Fruit fly (Drosophila melanogaster) whole organism: Measurements from ENCODE around the gene yellow-c.
A peak's percentile ranks its signal among the peaks of the same experiment; 100 is the strongest.

Experiments used
- CG8478 ChIP-seq: fragments of >200 bp; optimal IDR thresholded peaks from 2 replicates; lab custom pipeline; 2018; ENCODE audit warnings: inconsistent platforms
- Dll ChIP-seq: fragments of >200 bp; optimal IDR thresholded peaks from 2 replicates; lab custom pipeline; 2017
- EcR ChIP-seq, 2 experiments: fragments of >200 bp; optimal IDR thresholded peaks; 2 replicates each; lab custom pipeline; 2017; ENCODE audit warnings: missing biosample characterization in 2 of 2, missing genetic modification characterization in 2 of 2, missing genetic modification reagents in 2 of 2
- pan ChIP-seq: fragments of >200 bp; optimal IDR thresholded peaks from 2 replicates; lab custom pipeline; 2017
- psq ChIP-seq: fragments of >200 bp; optimal IDR thresholded peaks from 2 replicates; lab custom pipeline; 2017
- usp ChIP-seq: fragments of >200 bp; optimal IDR thresholded peaks from 2 replicates; lab custom pipeline; 2017; ENCODE audit warnings: missing biosample characterization, missing genetic modification characterization, mixed read lengths

The yellow-c gene

DNA sequence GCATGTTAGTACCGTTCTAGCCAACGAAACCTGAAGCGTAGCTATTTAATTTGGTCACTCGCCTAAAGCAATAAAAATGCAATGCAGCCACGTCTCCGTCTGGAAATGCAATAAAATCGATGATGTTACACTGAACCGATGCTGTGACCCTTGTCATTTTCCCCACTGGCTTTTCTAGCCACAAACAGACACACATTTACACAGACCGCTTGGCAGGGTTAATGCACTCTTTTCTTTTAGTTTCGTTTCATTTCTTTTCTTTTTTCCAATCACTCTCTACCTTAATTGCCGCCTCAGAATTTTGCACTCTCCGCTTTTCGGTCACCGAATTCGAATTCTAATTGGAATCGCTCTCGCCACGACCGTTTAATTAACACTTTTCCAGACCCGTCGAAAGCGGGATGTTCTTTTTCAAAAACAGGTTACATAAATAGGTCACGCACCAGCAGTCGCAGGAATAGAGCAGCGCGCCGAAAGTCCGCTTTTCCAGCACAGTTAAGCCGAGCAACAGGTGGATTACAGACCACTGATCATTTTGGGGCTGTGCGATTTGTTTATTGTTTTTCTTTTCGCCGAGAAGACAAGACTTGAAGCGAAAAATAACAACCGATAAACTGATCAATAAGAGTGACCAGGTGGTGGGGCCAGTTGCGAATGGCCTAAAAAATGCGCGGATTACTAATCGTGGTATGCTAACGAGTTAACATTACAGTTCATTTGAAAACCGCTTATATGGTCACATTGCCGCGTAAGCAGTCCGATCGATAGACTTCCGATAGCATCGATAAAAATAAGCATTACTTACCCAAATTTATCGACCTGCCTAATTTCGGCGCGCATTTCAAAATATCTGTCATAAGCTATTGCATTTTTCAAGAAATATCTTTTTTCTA is 22.3 kb downstream of the yellow-c start, which contains the start of gene ck:
Gene ck, minus strand, starts transcription at position 638 of the 893 bp plus-strand sequence.
- TF ChIP-seq CG8478 (lab: Kevin White, UChicago), result no peak
- peak in 1 of 2 experiments; percentile 77 for TF ChIP-seq EcR (GFP tag; optimal IDR thresholded peaks at IDR 0.05; lab: Kevin White, UChicago)

DNA sequence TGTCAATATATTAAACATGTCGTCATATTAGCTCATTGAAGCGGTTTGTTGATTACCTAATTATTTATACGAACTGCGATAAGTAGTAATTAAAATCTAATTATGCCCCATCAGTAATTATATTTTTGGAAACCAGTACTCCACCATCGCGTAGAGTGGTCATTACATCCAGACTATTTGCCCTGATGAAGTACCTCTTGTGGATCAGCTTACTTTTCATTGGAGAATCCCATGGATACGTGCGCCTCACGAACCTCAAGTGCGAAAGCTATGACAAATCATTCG is 22.9 kb downstream of the yellow-c start, which contains the start of gene CG33679:
Gene CG33679, plus strand, starts transcription at position 186 of the 285 bp plus-strand sequence.
- TF ChIP-seq EcR (GFP tag; optimal IDR thresholded peaks at IDR 0.05; lab: Kevin White, UChicago) (no peak), Dll (lab: Kevin White, UChicago) (no peak), psq (lab: Kevin White, UChicago) (no peak), pan (no peak), CG8478 (lab: Kevin White, UChicago) (no peak), usp (no peak)

DNA sequence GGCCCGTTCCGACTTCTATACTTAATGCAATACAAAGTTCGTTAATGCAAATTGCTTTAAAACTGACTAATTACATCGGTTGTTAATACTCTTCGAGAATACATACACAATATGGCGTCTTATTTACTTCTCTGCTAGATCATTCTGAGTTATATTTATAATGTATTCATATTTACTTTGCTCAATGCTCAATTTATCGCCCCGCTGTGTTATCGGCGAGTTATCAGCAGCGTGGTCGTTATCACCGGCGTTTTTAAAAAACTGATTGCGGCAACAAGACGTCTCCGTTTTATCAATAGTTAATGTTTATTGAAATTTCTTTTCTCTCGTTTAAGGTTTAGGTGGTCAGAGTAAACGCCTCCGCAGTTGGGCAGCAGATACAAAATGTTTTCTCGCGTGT is 23.8 kb downstream of the yellow-c start:
- TF ChIP-seq usp, result no peak
- TF ChIP-seq EcR (GFP tag; optimal IDR thresholded peaks at IDR 0.05; lab: Kevin White, UChicago), result no peak
- TF ChIP-seq pan, result no peak
- TF ChIP-seq Dll (lab: Kevin White, UChicago), result no peak
- no peak for TF ChIP-seq psq (lab: Kevin White, UChicago)
- no peak for TF ChIP-seq CG8478 (lab: Kevin White, UChicago)

DNA sequence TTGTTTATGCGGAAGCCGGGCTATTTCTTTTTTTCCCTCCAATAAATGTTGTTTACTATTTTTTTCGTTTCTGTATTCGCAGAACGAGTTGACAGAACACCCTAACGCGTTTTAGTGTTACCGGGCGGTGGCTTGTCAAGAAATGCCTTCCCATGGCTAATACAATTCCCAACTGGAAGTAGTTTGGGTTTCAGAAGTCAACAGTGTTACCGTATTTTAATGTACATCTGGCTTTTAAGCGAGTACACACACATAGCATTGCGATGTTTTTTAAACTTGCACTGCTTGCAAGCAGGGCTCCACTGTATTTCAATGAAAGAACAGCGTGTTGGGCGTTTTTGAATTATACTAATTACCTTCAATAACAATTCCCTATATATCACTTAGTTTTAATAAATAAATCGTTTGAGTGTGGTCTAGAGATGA is 25.4 kb downstream of the yellow-c start, which contains the start of gene TfIIS:
Gene TfIIS, minus strand, starts transcription at position 178 of the 426 bp plus-strand sequence.
- TF ChIP-seq psq (lab: Kevin White, UChicago), result no peak
- TF ChIP-seq usp, result no peak

DNA sequence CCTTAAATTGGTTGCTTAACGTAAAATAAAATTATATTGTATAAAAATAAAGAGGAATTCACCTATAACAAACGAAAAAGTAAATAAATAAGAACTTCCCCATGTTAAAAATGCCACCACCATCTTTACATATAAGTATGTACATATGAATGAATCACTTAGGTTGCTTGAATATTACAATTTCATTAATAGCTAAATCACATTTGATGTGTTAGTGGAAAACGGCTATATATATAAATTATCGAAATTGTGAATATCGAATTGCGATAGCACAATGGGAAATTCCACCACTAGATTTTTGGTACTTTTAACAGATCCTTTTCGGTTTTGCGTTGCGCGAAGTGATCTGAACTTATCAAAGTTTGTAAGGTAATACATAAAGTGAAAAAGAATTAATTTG is 26.2 kb downstream of the yellow-c start, which contains the start of the genes solo and vas:
Gene solo, plus strand, starts transcription at position 289 of the 400 bp plus-strand sequence.
Gene vas, plus strand, starts transcription at position 289 of the 400 bp plus-strand sequence.
- TF ChIP-seq pan, result no peak
- TF ChIP-seq usp, result no peak
- TF ChIP-seq EcR (GFP tag; optimal IDR thresholded peaks at IDR 0.05; lab: Kevin White, UChicago), result no peak
- no peak for TF ChIP-seq CG8478 (lab: Kevin White, UChicago)
- no peak for TF ChIP-seq Dll (lab: Kevin White, UChicago)
- no peak for TF ChIP-seq psq (lab: Kevin White, UChicago)

DNA sequence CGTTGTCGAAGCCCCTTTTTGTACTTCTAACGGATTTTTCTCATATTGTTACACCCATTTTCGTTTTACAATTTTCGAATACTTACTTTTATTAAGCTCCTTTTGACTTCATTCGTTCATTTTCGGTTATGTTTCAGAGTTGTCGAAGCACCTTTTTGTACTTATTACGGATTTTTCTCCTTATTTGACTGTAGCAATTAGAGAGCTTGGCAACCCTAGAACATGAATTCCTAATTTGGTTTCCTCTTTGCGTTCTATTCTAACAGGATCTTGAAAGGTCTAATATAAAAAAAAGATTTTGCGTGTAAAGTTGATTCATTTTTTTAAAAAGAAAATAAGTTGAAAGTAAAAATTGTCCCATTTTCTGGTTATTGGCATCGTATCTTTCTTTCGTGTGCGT is 26.9 kb downstream of the yellow-c start:
- TF ChIP-seq psq (lab: Kevin White, UChicago) (no peak), EcR (GFP tag; optimal IDR thresholded peaks at IDR 0.05; lab: Kevin White, UChicago) (no peak), pan (no peak)

DNA sequence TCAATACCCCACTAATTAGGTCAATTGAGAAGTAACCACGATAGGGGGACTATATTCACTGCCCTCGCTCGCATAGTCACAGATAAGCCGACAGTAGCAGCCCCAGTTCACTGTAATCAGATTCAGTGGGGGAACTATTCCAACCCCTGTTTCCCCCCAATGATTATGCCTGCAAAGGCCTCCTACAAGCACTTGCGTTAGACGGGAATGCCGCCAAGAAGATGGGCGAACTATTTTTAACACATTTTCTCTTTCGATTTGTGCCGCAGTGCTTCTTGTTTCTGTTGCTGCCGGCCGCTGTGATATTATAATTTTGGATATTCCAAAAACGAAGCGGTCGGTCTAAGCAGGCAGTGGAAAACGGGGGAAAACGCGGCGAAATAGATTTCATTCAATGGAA is 30.5 kb downstream of the yellow-c start:
- TF ChIP-seq pan, result no peak
- TF ChIP-seq CG8478 (lab: Kevin White, UChicago), result no peak
- no peak for TF ChIP-seq EcR (GFP tag; optimal IDR thresholded peaks at IDR 0.05; lab: Kevin White, UChicago)
- no peak for TF ChIP-seq Dll (lab: Kevin White, UChicago)
- no peak for TF ChIP-seq psq (lab: Kevin White, UChicago)
- no peak for TF ChIP-seq usp

DNA sequence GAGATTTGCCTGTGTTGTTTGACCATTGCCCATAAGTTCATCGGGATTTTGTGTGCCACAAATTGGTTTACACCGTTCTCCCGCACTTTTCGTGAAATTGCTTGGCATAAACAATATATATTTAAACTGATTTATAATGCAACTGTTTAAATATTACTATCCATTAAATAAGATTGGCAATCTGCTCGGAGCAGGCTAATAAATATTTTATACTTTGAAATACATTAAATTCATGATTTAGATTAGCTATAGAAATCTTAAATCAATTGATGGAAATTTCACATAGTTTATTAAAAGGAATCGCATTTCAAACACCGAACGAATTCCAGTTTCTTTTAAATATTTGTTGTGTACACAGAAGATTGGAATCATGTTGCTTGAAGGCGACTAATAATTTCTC is 30.9 kb downstream of the yellow-c start:
- no peak for TF ChIP-seq usp
- no peak for TF ChIP-seq Dll (lab: Kevin White, UChicago)
- no peak for TF ChIP-seq pan
- TF ChIP-seq psq (lab: Kevin White, UChicago), result no peak
- TF ChIP-seq EcR (GFP tag; optimal IDR thresholded peaks at IDR 0.05; lab: Kevin White, UChicago), result no peak
- no peak for TF ChIP-seq CG8478 (lab: Kevin White, UChicago)

DNA sequence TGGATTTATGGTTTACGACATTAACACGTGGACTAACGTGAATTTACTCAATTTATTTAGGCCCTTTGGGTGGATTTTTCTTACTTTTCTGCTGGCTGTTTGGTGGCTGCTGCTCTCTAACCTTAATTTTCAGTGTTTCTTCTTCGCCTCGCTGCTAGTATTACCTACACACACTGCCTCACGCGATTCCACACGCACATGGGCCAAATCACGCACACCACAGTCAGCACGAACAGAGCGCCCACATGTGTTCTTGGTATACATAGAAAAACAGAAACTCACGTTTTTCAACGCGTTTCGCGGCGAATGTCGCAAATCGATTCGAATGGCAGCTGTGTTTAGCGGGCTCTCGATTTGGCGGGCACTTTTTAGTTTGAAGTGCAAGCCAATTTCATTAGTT is 32.6 kb downstream of the yellow-c start:
- TF ChIP-seq pan (no peak), psq (lab: Kevin White, UChicago) (no peak), usp (no peak), Dll (lab: Kevin White, UChicago) (no peak), CG8478 (lab: Kevin White, UChicago) (no peak), EcR (GFP tag; optimal IDR thresholded peaks at IDR 0.05; lab: Kevin White, UChicago) (no peak)

DNA sequence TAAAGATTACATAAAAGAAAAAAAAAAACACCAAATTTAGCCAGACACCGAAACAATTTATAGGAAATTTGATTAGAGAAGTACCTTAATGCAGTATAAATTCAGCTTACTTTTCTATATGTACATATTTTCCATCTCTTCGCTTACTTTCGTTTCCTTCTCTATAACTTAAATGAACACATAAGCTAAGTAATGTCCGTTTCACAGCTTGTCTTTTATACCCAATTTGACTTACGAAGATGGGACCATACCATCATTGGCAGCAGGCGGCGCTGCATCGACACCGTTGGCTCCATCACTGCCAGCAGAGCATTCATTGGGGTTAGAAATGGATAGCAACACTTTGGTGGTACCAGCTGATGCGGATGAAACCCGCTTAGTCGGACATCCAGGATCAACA is 35.0 kb downstream of the yellow-c start, which contains the start of gene vig:
Gene vig, minus strand, starts transcription at position 101 of the 400 bp plus-strand sequence.
- no peak for TF ChIP-seq CG8478 (lab: Kevin White, UChicago)
- no peak for TF ChIP-seq pan
- no peak for TF ChIP-seq usp
- TF ChIP-seq Dll (lab: Kevin White, UChicago), result no peak
- no peak for TF ChIP-seq EcR (GFP tag; optimal IDR thresholded peaks at IDR 0.05; lab: Kevin White, UChicago)

DNA sequence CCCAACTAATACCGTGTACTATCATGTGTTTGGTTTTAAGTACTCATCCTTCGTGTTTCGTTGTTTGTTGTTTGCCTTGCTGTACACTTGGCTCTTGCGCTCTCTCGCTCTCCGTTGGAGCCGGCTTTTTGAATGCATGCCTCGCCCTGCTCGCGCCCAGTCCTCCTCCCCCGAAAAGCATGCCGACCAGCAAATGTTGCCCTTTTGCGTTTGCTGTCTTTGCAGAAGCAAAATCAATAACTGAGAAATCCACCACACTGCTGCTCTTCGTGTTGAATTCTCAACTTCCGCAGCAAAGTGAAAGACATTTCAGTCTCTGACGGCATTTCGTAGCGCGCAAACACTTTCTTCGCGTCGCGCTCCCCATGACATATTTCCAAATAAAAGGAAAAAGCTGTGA is 39.3 kb downstream of the yellow-c start, which contains the start of gene wwk:
Gene wwk, plus strand, starts transcription at position 312 of the 400 bp plus-strand sequence.
- TF ChIP-seq pan, result no peak
- TF ChIP-seq Dll (lab: Kevin White, UChicago), result no peak
- no peak for TF ChIP-seq psq (lab: Kevin White, UChicago)
- TF ChIP-seq EcR (GFP tag; optimal IDR thresholded peaks at IDR 0.05; lab: Kevin White, UChicago), result no peak
- no peak for TF ChIP-seq CG8478 (lab: Kevin White, UChicago)
- TF ChIP-seq usp, result no peak
